Worm (Caenorhabditis elegans) whole organism, L4 larva: ENCODE data around the gene C46C2.6.
"Not testable (repeated sequence)": the region's sequence is repeated elsewhere in the genome, so short reads cannot be mapped to it uniquely, and the experiment has no call there.

Source experiments
- hlh-30 ChIP-seq: sonication (generic microtip); optimal IDR thresholded peaks from 2 replicates; lab custom pipeline; 2017; ENCODE audit warnings: antibody characterized with exemption, mild to moderate bottlenecking, missing genetic modification characterization, missing compliant biosample characterization; ENCODE audit not compliant: insufficient read depth
- nhr-11 ChIP-seq: fragments of 150-350 bp; optimal IDR thresholded peaks from 2 replicates; lab custom pipeline; 2014; ENCODE audit warnings: missing biosample characterization, missing genetic modification characterization
- unc-130 ChIP-seq: sonication (generic microtip); optimal IDR thresholded peaks from 2 replicates; lab custom pipeline; 2016; ENCODE audit warnings: missing genetic modification reagents, missing genetic modification characterization, missing compliant biosample characterization
- unc-62 ChIP-seq, 3 experiments: fragments of 150-350 bp in 1 of 3; sonication (generic microtip); optimal IDR thresholded peaks in 2 of 3; peaks in 1 of 3; 1 replicate in 1 of 3; 2 replicates in 2 of 3; lab custom pipeline; 2014 to 2017; ENCODE audit warnings: missing biosample characterization in 3 of 3, missing genetic modification characterization in 3 of 3, missing genetic modification reagents in 3 of 3, missing genotype in 1 of 3
- ztf-11 ChIP-seq: fragments of 150-350 bp; optimal IDR thresholded peaks from 2 replicates; lab custom pipeline; 2014; ENCODE audit warnings: missing biosample characterization, missing genetic modification characterization

DNA sequence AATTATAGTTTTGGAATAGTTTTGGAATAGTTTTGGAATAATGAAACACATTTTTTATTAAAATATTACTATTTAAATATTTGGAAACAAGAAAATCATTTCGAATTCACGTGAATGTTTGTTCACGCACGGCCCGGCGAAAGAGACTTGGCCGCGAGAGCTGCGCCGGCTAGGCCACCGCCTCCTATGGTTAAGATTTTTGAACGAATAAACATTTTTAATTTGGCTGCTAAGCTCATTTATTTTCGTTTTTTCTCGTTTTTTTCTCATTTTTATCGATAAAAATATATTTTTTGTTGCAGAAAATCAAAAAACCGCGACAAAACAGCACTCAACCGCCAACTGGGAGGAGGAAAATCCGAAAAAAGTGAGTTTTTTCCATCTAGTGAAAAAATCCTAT is 17.7 kb upstream of the C46C2.6 start, which contains the start of gene C46C2.7:
- TF ChIP-seq unc-130 (GFP tag; lab: Kevin White, UChicago); nhr-11 (tag; lab: Kevin White, UChicago); ztf-11 (tag; lab: Kevin White, UChicago); hlh-30 (tag; lab: Kevin White, UChicago); unc-62 (GFP tag; optimal IDR thresholded peaks at IDR 0.05 in 1 of 2; lab: Kevin White, UChicago); unc-62 (tag; optimal IDR thresholded peaks at IDR 0.05; lab: Kevin White, UChicago): not testable (repeated sequence)
